Fruit fly (Drosophila melanogaster): ENCODE measurements around the gene ppk13.

ppk13 gene

DNA sequence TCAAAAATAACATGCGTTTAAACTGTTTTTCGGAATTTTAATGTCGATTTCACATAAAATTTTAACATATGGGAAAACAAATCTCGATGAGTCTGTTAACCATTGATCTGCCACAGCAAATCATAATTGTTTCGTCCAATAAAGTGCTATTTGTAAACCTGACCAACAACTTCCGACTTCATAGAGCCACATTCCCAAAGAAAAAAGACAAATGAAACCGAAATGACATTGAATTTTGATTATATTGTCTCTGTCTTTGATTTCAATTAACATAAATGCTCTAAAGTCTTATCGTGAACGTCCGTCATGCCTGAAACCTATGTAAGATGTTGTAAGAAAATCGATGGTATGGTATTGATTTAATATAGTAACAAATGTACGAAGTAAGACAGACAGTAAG is 15.3 kb downstream of the ppk13 start:
- no peak for TF ChIP-seq D1 (tag; optimal IDR thresholded peaks at IDR 0.05)
- no peak for TF ChIP-seq Snoo (tag; optimal IDR thresholded peaks at IDR 0.05)
- no peak for TF ChIP-seq Pif1A (GFP tag; optimal IDR thresholded peaks at IDR 0.05)

DNA sequence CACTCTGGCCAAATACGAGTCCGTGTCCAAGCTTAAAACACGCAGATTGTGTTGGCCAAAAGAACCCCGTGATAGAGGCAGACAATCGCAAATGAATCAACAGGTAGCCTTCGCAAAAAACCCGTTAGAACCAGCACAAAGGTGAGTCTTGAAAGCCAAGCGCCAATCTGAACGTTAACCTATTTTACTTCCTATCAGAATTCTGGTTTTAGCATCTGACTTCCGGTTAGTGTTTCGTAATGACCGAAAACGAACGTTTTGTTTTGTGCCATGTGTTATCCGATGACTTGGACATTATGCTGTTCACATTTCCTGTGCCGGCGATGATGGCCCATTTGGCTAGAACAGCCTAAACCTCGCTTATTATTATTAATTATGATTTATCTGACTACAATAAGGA is 16.2 kb downstream of the ppk13 start:
- TF ChIP-seq CG13204 (GFP tag; optimal IDR thresholded peaks at IDR 0.05): no peak
- TF ChIP-seq CG12605 (GFP tag; IDR thresholded peaks at IDR 0.05): no peak
- TF ChIP-seq CG34367 (tag; optimal IDR thresholded peaks at IDR 0.05): no peak
- no peak for TF ChIP-seq rn (GFP tag; IDR thresholded peaks at IDR 0.05)
- TF ChIP-seq D1 (tag; optimal IDR thresholded peaks at IDR 0.05): no peak
- no peak for TF ChIP-seq CG10348 (GFP tag; IDR thresholded peaks at IDR 0.05)
- TF ChIP-seq CG9948 (tag; optimal IDR thresholded peaks at IDR 0.05): no peak
- TF ChIP-seq gl (tag; optimal IDR thresholded peaks at IDR 0.05): no peak
- TF ChIP-seq Snoo (tag; optimal IDR thresholded peaks at IDR 0.05): no peak
- no peak for TF ChIP-seq Ets98B (GFP tag; IDR thresholded peaks at IDR 0.05)
- no peak for TF ChIP-seq EcR (GFP tag; optimal IDR thresholded peaks at IDR 0.05)
- no peak for TF ChIP-seq fd96Ca (GFP tag; IDR thresholded peaks at IDR 0.05)
- no peak for TF ChIP-seq CG15710 (tag; optimal IDR thresholded peaks at IDR 0.05)
- no peak for TF ChIP-seq CG8301 (tag; optimal IDR thresholded peaks at IDR 0.05)
- TF ChIP-seq Pif1B (GFP tag; optimal IDR thresholded peaks at IDR 0.05): no peak

DNA sequence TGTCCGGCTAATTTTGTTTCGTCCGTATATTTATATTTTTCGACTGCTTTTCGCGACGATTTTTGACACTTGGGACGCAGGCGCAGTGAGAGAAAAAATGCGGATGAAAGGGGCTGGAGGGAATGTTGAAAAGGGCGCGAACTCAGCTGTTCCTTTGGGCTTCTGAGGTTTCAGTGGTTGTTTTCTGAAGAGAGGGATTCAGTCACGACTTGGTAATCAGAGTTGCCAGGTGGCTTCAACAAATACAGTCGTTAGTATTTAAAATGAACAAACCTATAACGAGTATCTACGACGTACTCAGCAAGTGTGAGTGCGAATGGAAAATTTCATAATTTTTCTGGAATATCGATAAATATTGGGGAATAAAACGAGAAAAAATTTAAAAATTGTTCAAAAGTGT is 17.1 kb downstream of the ppk13 start, which contains the start of gene CG9265:
Gene CG9265 (minus strand): TSS at position 68 of the 400 bp plus-strand sequence.
- TF ChIP-seq CG8159 (tag; optimal IDR thresholded peaks at IDR 0.05) (no peak), CG17806 (tag; optimal IDR thresholded peaks at IDR 0.05) (no peak), CG4496 (GFP tag; IDR thresholded peaks at IDR 0.05) (no peak), Pif1A (GFP tag; optimal IDR thresholded peaks at IDR 0.05) (no peak), CG10348 (GFP tag; IDR thresholded peaks at IDR 0.05) (no peak), CG34367 (tag; optimal IDR thresholded peaks at IDR 0.05) (no peak), Pif1B (GFP tag; optimal IDR thresholded peaks at IDR 0.05) (no peak)

DNA sequence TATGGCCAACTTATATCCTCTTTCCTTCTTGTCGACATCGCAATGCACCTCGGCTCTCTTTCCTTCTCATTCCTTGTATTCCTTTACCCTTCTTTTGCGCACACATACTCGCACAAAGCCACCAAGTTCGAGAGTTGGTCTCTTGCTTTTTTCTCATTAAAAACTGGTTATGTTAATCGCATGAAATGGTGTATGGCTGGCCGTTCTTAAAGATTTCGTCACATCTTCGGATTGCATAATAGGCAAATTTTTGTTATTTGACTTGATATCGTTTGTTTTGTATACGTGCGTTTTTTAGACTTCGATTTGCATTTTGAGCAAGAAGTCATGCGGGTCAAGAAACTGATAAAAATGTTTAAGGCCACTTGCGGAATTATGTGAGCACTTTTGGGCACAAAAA is 17.7 kb downstream of the ppk13 start:
- no peak for TF ChIP-seq CG10348 (GFP tag; IDR thresholded peaks at IDR 0.05)
- no peak for TF ChIP-seq CG8159 (tag; optimal IDR thresholded peaks at IDR 0.05)
- TF ChIP-seq CG34367 (tag; optimal IDR thresholded peaks at IDR 0.05): no peak
- no peak for TF ChIP-seq CG14655 (GFP tag; optimal IDR thresholded peaks at IDR 0.05)
- peak; percentile 11 for TF ChIP-seq EcR (GFP tag; optimal IDR thresholded peaks at IDR 0.05)

DNA sequence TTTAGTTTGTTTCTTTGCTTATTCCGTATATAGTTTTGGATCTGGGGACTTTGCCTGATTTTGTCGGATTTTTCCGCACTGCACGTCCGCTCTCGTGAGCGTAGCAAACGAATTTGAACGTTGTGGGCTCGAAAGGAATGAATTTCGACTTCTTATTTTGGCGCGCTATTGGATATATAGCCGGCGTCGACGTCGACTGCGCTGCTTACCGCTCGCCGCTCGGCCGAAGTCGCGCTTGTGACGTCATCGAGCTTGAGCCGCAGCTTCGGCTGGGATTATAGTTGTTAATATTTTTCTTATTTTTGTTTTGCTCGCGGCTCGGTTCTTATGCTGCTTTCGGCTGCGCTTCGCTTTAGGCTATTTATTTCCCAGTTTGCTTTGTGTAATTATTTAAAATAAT is 18.8 kb downstream of the ppk13 start:
- no peak for TF ChIP-seq CG9948 (tag; optimal IDR thresholded peaks at IDR 0.05)
- TF ChIP-seq Pif1B (GFP tag; optimal IDR thresholded peaks at IDR 0.05): no peak
- TF ChIP-seq CG12605 (GFP tag; IDR thresholded peaks at IDR 0.05): no peak
- no peak for TF ChIP-seq EcR (GFP tag; optimal IDR thresholded peaks at IDR 0.05)
- no peak for TF ChIP-seq gl (tag; optimal IDR thresholded peaks at IDR 0.05)
- no peak for TF ChIP-seq CG8159 (tag; optimal IDR thresholded peaks at IDR 0.05)
- no peak for TF ChIP-seq CG32121 (GFP tag; IDR thresholded peaks at IDR 0.05)
- no peak for TF ChIP-seq CG14655 (GFP tag; optimal IDR thresholded peaks at IDR 0.05)
- no peak for TF ChIP-seq CG4496 (GFP tag; IDR thresholded peaks at IDR 0.05)
- no peak for TF ChIP-seq CG15710 (tag; optimal IDR thresholded peaks at IDR 0.05)
- TF ChIP-seq CG34367 (tag; optimal IDR thresholded peaks at IDR 0.05): no peak
- TF ChIP-seq CG17806 (tag; optimal IDR thresholded peaks at IDR 0.05): no peak
- TF ChIP-seq D1 (tag; optimal IDR thresholded peaks at IDR 0.05): no peak
- TF ChIP-seq CG10348 (GFP tag; IDR thresholded peaks at IDR 0.05): no peak
- TF ChIP-seq Pif1A (GFP tag; optimal IDR thresholded peaks at IDR 0.05): no peak
- no peak for TF ChIP-seq CG8301 (tag; optimal IDR thresholded peaks at IDR 0.05)
- no peak for TF ChIP-seq Ets98B (GFP tag; IDR thresholded peaks at IDR 0.05)

DNA sequence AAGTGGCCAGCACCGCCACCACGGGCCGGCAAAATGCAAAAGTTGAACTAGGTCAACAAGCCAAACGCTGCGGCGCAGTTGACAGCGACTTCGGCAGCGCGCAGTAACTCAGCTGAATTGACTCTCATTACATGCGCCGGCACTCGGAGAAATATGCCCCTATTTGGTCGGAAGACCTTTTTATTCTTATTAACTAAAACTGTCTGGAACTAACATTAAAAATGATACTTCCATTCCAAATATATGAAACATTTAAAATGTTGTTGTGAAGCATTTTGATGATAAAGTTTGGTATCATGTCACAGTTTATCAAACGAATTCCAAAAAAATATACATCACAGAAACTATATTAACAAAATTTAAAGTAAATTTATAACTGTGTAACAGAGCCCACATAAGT is 21.4 kb downstream of the ppk13 start:
- no peak for TF ChIP-seq CG17806 (tag; optimal IDR thresholded peaks at IDR 0.05)
- no peak for TF ChIP-seq CG9948 (tag; optimal IDR thresholded peaks at IDR 0.05)
- no peak for TF ChIP-seq CG14655 (GFP tag; optimal IDR thresholded peaks at IDR 0.05)
- TF ChIP-seq CG4496 (GFP tag; IDR thresholded peaks at IDR 0.05): peak; percentile 37; the same call in 1 of the 3 replicates
- TF ChIP-seq CG8301 (tag; optimal IDR thresholded peaks at IDR 0.05): peak; percentile 44
- no peak for TF ChIP-seq EcR (GFP tag; optimal IDR thresholded peaks at IDR 0.05)
- TF ChIP-seq CG15710 (tag; optimal IDR thresholded peaks at IDR 0.05): no peak
- no peak; the same call in none of the 2 replicates for TF ChIP-seq CG32121 (GFP tag; IDR thresholded peaks at IDR 0.05)
- TF ChIP-seq Snoo (tag; optimal IDR thresholded peaks at IDR 0.05): no peak
- TF ChIP-seq Ets98B (GFP tag; IDR thresholded peaks at IDR 0.05): peak; percentile 35; the same call in 1 of the 2 replicates
- TF ChIP-seq CG8159 (tag; optimal IDR thresholded peaks at IDR 0.05): no peak
- TF ChIP-seq CG34367 (tag; optimal IDR thresholded peaks at IDR 0.05): no peak
- no peak for TF ChIP-seq Pif1B (GFP tag; optimal IDR thresholded peaks at IDR 0.05)
- TF ChIP-seq fd96Ca (GFP tag; IDR thresholded peaks at IDR 0.05): no peak
- no peak for TF ChIP-seq rn (GFP tag; IDR thresholded peaks at IDR 0.05)
- no peak for TF ChIP-seq CG13204 (GFP tag; optimal IDR thresholded peaks at IDR 0.05)
- no peak for TF ChIP-seq D1 (tag; optimal IDR thresholded peaks at IDR 0.05)
- TF ChIP-seq CG10348 (GFP tag; IDR thresholded peaks at IDR 0.05): no peak
- TF ChIP-seq gl (tag; optimal IDR thresholded peaks at IDR 0.05): no peak
- TF ChIP-seq CG12605 (GFP tag; IDR thresholded peaks at IDR 0.05): no peak
- peak; percentile 10 for TF ChIP-seq Pif1A (GFP tag; optimal IDR thresholded peaks at IDR 0.05)

DNA sequence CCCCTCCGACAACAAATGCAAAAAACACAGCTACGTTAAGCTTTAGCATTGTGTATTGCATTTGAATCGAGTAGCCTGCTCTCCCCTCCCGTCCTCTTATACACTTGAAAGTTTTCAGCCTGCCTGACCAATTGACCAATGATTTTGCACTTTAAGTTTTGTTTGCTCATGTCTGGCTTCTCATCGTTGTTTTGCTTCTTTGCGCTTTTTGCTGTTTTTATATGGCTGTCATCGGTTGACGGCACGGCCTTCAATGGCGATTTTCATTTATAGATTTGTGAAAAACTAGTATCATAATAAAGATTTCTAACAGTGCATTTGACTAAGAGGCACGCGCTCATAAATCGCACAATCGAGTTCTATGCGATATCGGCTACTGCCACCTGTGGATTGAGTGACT is 22.7 kb downstream of the ppk13 start:
- peak; percentile 4 for TF ChIP-seq Pif1A (GFP tag; optimal IDR thresholded peaks at IDR 0.05)
- TF ChIP-seq CG10348 (GFP tag; IDR thresholded peaks at IDR 0.05): peak; percentile 34; the same call in 1 of the 2 replicates
- no peak for TF ChIP-seq EcR (GFP tag; optimal IDR thresholded peaks at IDR 0.05)
- TF ChIP-seq CG14655 (GFP tag; optimal IDR thresholded peaks at IDR 0.05): peak; percentile 44
- no peak for TF ChIP-seq CG12605 (GFP tag; IDR thresholded peaks at IDR 0.05)
- TF ChIP-seq CG32121 (GFP tag; IDR thresholded peaks at IDR 0.05): peak; percentile 52; the same call in 1 of the 2 replicates
- TF ChIP-seq fd96Ca (GFP tag; IDR thresholded peaks at IDR 0.05): peak; percentile 84
- TF ChIP-seq CG4496 (GFP tag; IDR thresholded peaks at IDR 0.05): peak; percentile 69
- TF ChIP-seq Ets98B (GFP tag; IDR thresholded peaks at IDR 0.05): peak; percentile 46; the same call in 1 of the 2 replicates
- TF ChIP-seq rn (GFP tag; IDR thresholded peaks at IDR 0.05): no peak
- no peak for TF ChIP-seq Pif1B (GFP tag; optimal IDR thresholded peaks at IDR 0.05)
- TF ChIP-seq CG8301 (tag; optimal IDR thresholded peaks at IDR 0.05): peak; percentile 49

Measured in whole organism, pupa.